Worm (Caenorhabditis elegans): ENCODE measurements around the gene W02A2.5.

Gene W02A2.5

ce11 chrIV:13394686-13395085 lies 52.0 kb downstream of the W02A2.5 start:
- TF ChIP-seq grh-1 (GFP tag; IDR thresholded peaks at IDR 0.05) (peak; percentile 15; the same call in 1 of the 2 replicates), sptf-1 (tag; optimal IDR thresholded peaks at IDR 0.05) (no peak), blmp-1 (tag; optimal IDR thresholded peaks at IDR 0.05) (peak; percentile 47)

- TF ChIP-seq efl-3 (GFP tag; optimal IDR thresholded peaks at IDR 0.05) = no peak
- peak; percentile 26 for TF ChIP-seq sox-4 (tag; optimal IDR thresholded peaks at IDR 0.05)
- TF ChIP-seq fos-1 (tag; optimal IDR thresholded peaks at IDR 0.05) = peak; percentile 26
- peak; percentile 79 for TF ChIP-seq mef-2 (tag; optimal IDR thresholded peaks at IDR 0.05)
- TF ChIP-seq snu-23 (GFP tag; optimal IDR thresholded peaks at IDR 0.05) = peak; percentile 96
- peak; percentile 75 for TF ChIP-seq C16A3.4 (tag; optimal IDR thresholded peaks at IDR 0.05)
- peak; percentile 93 for TF ChIP-seq nhr-19 (GFP tag; conservative IDR thresholded peaks at IDR 0.05)
- peak; percentile 85 for TF ChIP-seq rnt-1 (tag; optimal IDR thresholded peaks at IDR 0.05)
- no peak for TF ChIP-seq nhr-28 (tag; optimal IDR thresholded peaks at IDR 0.05)
- peak; percentile 69 to 88 for TF ChIP-seq egl-27 (tag; optimal IDR thresholded peaks at IDR 0.05)
- TF ChIP-seq grh-1 (GFP tag; IDR thresholded peaks at IDR 0.05) = peak; percentile 76
- TF ChIP-seq pag-3 (tag; optimal IDR thresholded peaks at IDR 0.05; ENCODE audit: borderline replicate concordance, insufficient read depth) = no peak
- TF ChIP-seq nhr-11 (tag; optimal IDR thresholded peaks at IDR 0.05) = peak; percentile 36
- TF ChIP-seq ceh-8 (GFP tag; optimal IDR thresholded peaks at IDR 0.05) = peak; percentile 75
- TF ChIP-seq sptf-1 (tag; optimal IDR thresholded peaks at IDR 0.05) = no peak
- peak; percentile 88 for TF ChIP-seq skn-1 (tag; optimal IDR thresholded peaks at IDR 0.05)
- peak; percentile 68 for TF ChIP-seq irx-1 (tag; optimal IDR thresholded peaks at IDR 0.05)
- TF ChIP-seq vab-15 (tag; optimal IDR thresholded peaks at IDR 0.05) = peak; percentile 69
- peak in 1 of 2 experiments; percentile 90 for TF ChIP-seq mdl-1 (tag; optimal IDR thresholded peaks at IDR 0.05)
- TF ChIP-seq ceh-63 (GFP tag; optimal IDR thresholded peaks at IDR 0.05) = no peak
- peak; percentile 79 for TF ChIP-seq egl-13 (tag; optimal IDR thresholded peaks at IDR 0.05)
- TF ChIP-seq nhr-77 (tag; optimal IDR thresholded peaks at IDR 0.05) = peak; percentile 70
- TF ChIP-seq lin-13 (GFP tag; optimal IDR thresholded peaks at IDR 0.05) = peak; percentile 84
- TF ChIP-seq nhr-20 (tag; optimal IDR thresholded peaks at IDR 0.05) = peak; percentile 95
- TF ChIP-seq efl-1 (optimal IDR thresholded peaks at IDR 0.05) = peak; percentile 66 to 81
- peak; percentile 40 to 96 for TF ChIP-seq efl-1 (GFP tag; optimal IDR thresholded peaks at IDR 0.05 in 1 of 2)
- peak in 1 of 2 experiments; percentile 53 for TF ChIP-seq ztf-11 (tag; optimal IDR thresholded peaks at IDR 0.05)
- TF ChIP-seq dsc-1 (tag; optimal IDR thresholded peaks at IDR 0.05) = peak; percentile 43
- TF ChIP-seq F16B12.6 (tag; optimal IDR thresholded peaks at IDR 0.05) = peak; percentile 38
- peak; percentile 8; the same call in 1 of the 2 replicates for TF ChIP-seq unc-98 (GFP tag; IDR thresholded peaks at IDR 0.05)
- TF ChIP-seq xbp-1 (tag; optimal IDR thresholded peaks at IDR 0.05) = peak; percentile 79
- TF ChIP-seq nhr-90 (tag; optimal IDR thresholded peaks at IDR 0.05; ENCODE audit: poor library complexity) = peak; percentile 88
- peak; percentile 63 for TF ChIP-seq unc-86 (tag; optimal IDR thresholded peaks at IDR 0.05)
- TF ChIP-seq lir-3 (tag; optimal IDR thresholded peaks at IDR 0.05; ENCODE audit: poor library complexity) = peak; percentile 62
- TF ChIP-seq nhr-76 (tag; optimal IDR thresholded peaks at IDR 0.05) = no peak
- TF ChIP-seq nhr-47 (tag; optimal IDR thresholded peaks at IDR 0.05) = peak; percentile 90
- TF ChIP-seq nhr-12 (tag; optimal IDR thresholded peaks at IDR 0.05) = no peak
- TF ChIP-seq aha-1 (tag; optimal IDR thresholded peaks at IDR 0.05) = peak; percentile 93
- TF ChIP-seq nhr-237 (tag; optimal IDR thresholded peaks at IDR 0.05) = peak; percentile 64
- TF ChIP-seq lin-14 (GFP tag; optimal IDR thresholded peaks at IDR 0.05) = peak; percentile 99
- peak; percentile 58 for TF ChIP-seq pqm-1 (tag; optimal IDR thresholded peaks at IDR 0.05)
- TF ChIP-seq snpc-4 (tag; optimal IDR thresholded peaks at IDR 0.05) = peak; percentile 24
- no peak for TF ChIP-seq C04F5.9 (tag; optimal IDR thresholded peaks at IDR 0.05)
- no peak for TF ChIP-seq unc-62 (GFP tag; optimal IDR thresholded peaks at IDR 0.05)
- TF ChIP-seq unc-130 (tag; optimal IDR thresholded peaks at IDR 0.05) = peak; percentile 86
- TF ChIP-seq ceh-82 (tag; optimal IDR thresholded peaks at IDR 0.05) = peak; percentile 79 to 96 (median 84)
- peak; percentile 97 for TF ChIP-seq nhr-71 (tag; optimal IDR thresholded peaks at IDR 0.05)
- TF ChIP-seq fkh-8 (tag; optimal IDR thresholded peaks at IDR 0.05) = peak; percentile 96
- TF ChIP-seq fkh-4 (tag; optimal IDR thresholded peaks at IDR 0.05; ENCODE audit: borderline replicate concordance) = no peak
- TF ChIP-seq lin-39 (tag; optimal IDR thresholded peaks at IDR 0.05) = no peak
Observed at ce11 chrIV:13395255-13395654, 52.6 kb downstream of the W02A2.5 start.
